Worm (Caenorhabditis elegans) whole organism, dauer: ENCODE results near the gene W06G6.9.
"Not testable (repeated sequence)": the region's sequence is repeated elsewhere in the genome, so short reads cannot be mapped to it uniquely, and the experiment has no call there.

ENCODE experiments used
- unc-62 ChIP-seq: sonication (generic microtip); optimal IDR thresholded peaks from 2 replicates; lab custom pipeline; 2017; ENCODE audit warnings: missing biosample characterization, missing genetic modification reagents, missing genetic modification characterization

Gene W06G6.9

ce11 chrV:16654242-16654641 lies 8.0 kb upstream of the W06G6.9 start, which contains the start of gene W06G6.15:
Gene W06G6.15, plus strand, starts transcription at chrV:16654542.
- not testable (repeated sequence) for TF ChIP-seq unc-62 (GFP tag; lab: Kevin White, UChicago)

- TF ChIP-seq unc-62 (GFP tag; lab: Kevin White, UChicago) = not testable (repeated sequence)
These were observed 2.9 kb upstream of the W06G6.9 start, which contains the start of gene W06G6.11 for ce11 chrV:16649200-16649599. Gene W06G6.11, minus strand, starts transcription at chrV:16649300.

- no peak for TF ChIP-seq unc-62 (GFP tag; lab: Kevin White, UChicago)
These were observed 2.2 kb upstream of the W06G6.9 start, which contains the start of gene W06G6.20 for ce11 chrV:16648317-16649018. Gene W06G6.20, minus strand, starts transcription at chrV:16648367.

ce11 chrV:16647093-16647492 lies 821 bp upstream of the W06G6.9 start, which contains the start of gene W06G6.10:
Gene W06G6.10, minus strand, starts transcription at chrV:16647193.
- no peak for TF ChIP-seq unc-62 (GFP tag; lab: Kevin White, UChicago)

ce11 chrV:16645201-16645940 lies 901 bp downstream of the W06G6.9 start, which contains the start of gene W06G6.17:
Gene W06G6.17, minus strand, starts transcription at chrV:16645251.
- no peak for TF ChIP-seq unc-62 (GFP tag; lab: Kevin White, UChicago)

- TF ChIP-seq unc-62 (GFP tag; lab: Kevin White, UChicago) = no peak
These were observed 2.7 kb downstream of the W06G6.9 start, which contains the start of gene srw-77 for ce11 chrV:16643558-16643957. Gene srw-77, minus strand, starts transcription at chrV:16643658.

- no peak for TF ChIP-seq unc-62 (GFP tag; lab: Kevin White, UChicago)
These were observed 5.9 kb downstream of the W06G6.9 start for ce11 chrV:16640366-16640765.

ce11 chrV:16638204-16638603 lies 8.1 kb downstream of the W06G6.9 start, which contains the start of gene srw-76:
Gene srw-76, minus strand, starts transcription at chrV:16638304.
- TF ChIP-seq unc-62 (GFP tag; lab: Kevin White, UChicago) = no peak

ce11 chrV:16635911-16636310 lies 10.4 kb downstream of the W06G6.9 start, which contains the start of gene mltn-11:
Gene mltn-11, plus strand, starts transcription at chrV:16636186.
- no peak for TF ChIP-seq unc-62 (GFP tag; lab: Kevin White, UChicago)

ce11 chrV:16629600-16629999 lies 16.7 kb downstream of the W06G6.9 start, which contains the start of gene srd-21:
Gene srd-21, plus strand, starts transcription at chrV:16629900.
- no peak for TF ChIP-seq unc-62 (GFP tag; lab: Kevin White, UChicago)

- no peak for TF ChIP-seq unc-62 (GFP tag; lab: Kevin White, UChicago)
These were observed 17.3 kb downstream of the W06G6.9 start, which contains the start of gene W06G6.2 for ce11 chrV:16628991-16629390. Gene W06G6.2, plus strand, starts transcription at chrV:16629291.

- TF ChIP-seq unc-62 (GFP tag; lab: Kevin White, UChicago) = no peak
These were observed 18.3 kb downstream of the W06G6.9 start, which contains the start of gene oac-53 for ce11 chrV:16627962-16628361. Gene oac-53, minus strand, starts transcription at chrV:16627970.

- no peak for TF ChIP-seq unc-62 (GFP tag; lab: Kevin White, UChicago)
These were observed 23.5 kb downstream of the W06G6.9 start, which contains the start of gene Y70C5A.2 for ce11 chrV:16622754-16623261. Gene Y70C5A.2, minus strand, starts transcription at chrV:16623211.

ce11 chrV:16621894-16622293 lies 24.4 kb downstream of the W06G6.9 start:
- TF ChIP-seq unc-62 (GFP tag; lab: Kevin White, UChicago) = no peak

- no peak for TF ChIP-seq unc-62 (GFP tag; lab: Kevin White, UChicago)
These were observed 25.4 kb downstream of the W06G6.9 start, which contains the start of gene Y70C5A.3 for ce11 chrV:16620874-16621273. Gene Y70C5A.3, minus strand, starts transcription at chrV:16620923.
